Worm (Caenorhabditis elegans) whole organism, midembryonic: ENCODE results near the gene H14N18.2.

Source experiments
- T22C8.4 ChIP-seq: fragments of 200-800 bp; sonication (Bioruptor generic); IDR thresholded peaks from 2 replicates; pipeline ENCODE4 v1.3.6; 2022; ENCODE audit warnings: missing genetic modification characterization, missing compliant biosample characterization
- cog-1 ChIP-seq: sonication (generic microtip); optimal IDR thresholded peaks from 2 replicates; lab custom pipeline; 2016; ENCODE audit warnings: missing genetic modification characterization, missing compliant biosample characterization
- flt-1 ChIP-seq: fragments of 200-800 bp; sonication (Bioruptor generic); IDR thresholded peaks from 2 replicates; pipeline ENCODE4 v1.3.6; 2022; ENCODE audit warnings: missing genetic modification characterization, missing compliant biosample characterization
- klf-2 ChIP-seq: fragments of 200-800 bp; sonication (Bioruptor generic); conservative IDR thresholded peaks from 2 replicates; pipeline ENCODE4 v1.3.6; 2022; ENCODE audit warnings: missing genetic modification reagents, missing genetic modification characterization, missing compliant biosample characterization
- med-1 ChIP-seq: sonication (generic microtip); optimal IDR thresholded peaks from 2 replicates; lab custom pipeline; 2017; ENCODE audit warnings: missing genetic modification characterization, mild to moderate bottlenecking, missing compliant biosample characterization, antibody characterized with exemption, missing genetic modification reagents; ENCODE audit not compliant: insufficient read depth
- ref-1 ChIP-seq: fragments of 200-800 bp; sonication (Bioruptor generic); conservative IDR thresholded peaks from 2 replicates; pipeline ENCODE4 v1.3.6; 2022; ENCODE audit warnings: missing genetic modification reagents, missing genetic modification characterization, missing compliant biosample characterization
- tab-1 ChIP-seq: fragments of 200-800 bp; sonication (Bioruptor generic); IDR thresholded peaks from 2 replicates; pipeline ENCODE4 v1.3.6; 2022; ENCODE audit warnings: missing genetic modification characterization, missing compliant biosample characterization
- ztf-23 ChIP-seq: fragments of 200-800 bp; sonication (Bioruptor generic); IDR thresholded peaks from 2 replicates; pipeline ENCODE4 v1.3.6; 2022; ENCODE audit warnings: missing genetic modification reagents, missing genetic modification characterization, missing compliant biosample characterization
- ztf-29 ChIP-seq: fragments of 200-800 bp; sonication (Bioruptor generic); IDR thresholded peaks from 2 replicates; pipeline ENCODE4 v1.3.6; 2022; ENCODE audit warnings: missing genetic modification reagents, missing genetic modification characterization, missing compliant biosample characterization

H14N18.2 gene

ce11 chrV:8943963-8944362, 11.5 kb downstream of the H14N18.2 start, which contains the start of gene T19A5.3:
T19A5.3 (minus strand) TSS chrV:8944063.
- TF ChIP-seq T22C8.4 (GFP tag; lab: Robert Waterston, UW): no peak
- no peak for TF ChIP-seq ref-1 (GFP tag; lab: Robert Waterston, UW)
- TF ChIP-seq klf-2 (GFP tag; lab: Robert Waterston, UW): no peak
- TF ChIP-seq med-1: no peak
- no peak for TF ChIP-seq flt-1 (GFP tag; lab: Robert Waterston, UW)
- no peak for TF ChIP-seq ztf-29
- TF ChIP-seq ztf-23 (GFP tag; lab: Robert Waterston, UW): no peak
- TF ChIP-seq cog-1 (tag; lab: Kevin White, UChicago): no peak
- TF ChIP-seq tab-1 (GFP tag; lab: Robert Waterston, UW): no peak

- TF ChIP-seq med-1: no peak
- no peak for TF ChIP-seq T22C8.4 (GFP tag; lab: Robert Waterston, UW)
- TF ChIP-seq flt-1 (GFP tag; lab: Robert Waterston, UW): no peak
Measured at ce11 chrV:8944481-8944880, 12.1 kb downstream of the H14N18.2 start.

- TF ChIP-seq ztf-29: no peak
- no peak for TF ChIP-seq klf-2 (GFP tag; lab: Robert Waterston, UW)
- no peak for TF ChIP-seq ztf-23 (GFP tag; lab: Robert Waterston, UW)
- TF ChIP-seq cog-1 (tag; lab: Kevin White, UChicago): no peak
- TF ChIP-seq ref-1 (GFP tag; lab: Robert Waterston, UW): no peak
- no peak for TF ChIP-seq med-1
- no peak for TF ChIP-seq T22C8.4 (GFP tag; lab: Robert Waterston, UW)
- no peak for TF ChIP-seq tab-1 (GFP tag; lab: Robert Waterston, UW)
- no peak for TF ChIP-seq flt-1 (GFP tag; lab: Robert Waterston, UW)
Measured at ce11 chrV:8946142-8946541, 13.7 kb downstream of the H14N18.2 start.

- no peak for TF ChIP-seq klf-2 (GFP tag; lab: Robert Waterston, UW)
- TF ChIP-seq flt-1 (GFP tag; lab: Robert Waterston, UW): no peak
- TF ChIP-seq med-1: no peak
- TF ChIP-seq tab-1 (GFP tag; lab: Robert Waterston, UW): no peak
- TF ChIP-seq cog-1 (tag; lab: Kevin White, UChicago): no peak
- no peak for TF ChIP-seq ztf-23 (GFP tag; lab: Robert Waterston, UW)
- TF ChIP-seq T22C8.4 (GFP tag; lab: Robert Waterston, UW): no peak
- no peak for TF ChIP-seq ref-1 (GFP tag; lab: Robert Waterston, UW)
- TF ChIP-seq ztf-29: no peak
Measured at ce11 chrV:8947499-8947898, 15.1 kb downstream of the H14N18.2 start, which contains the start of gene gck-1. gck-1 (plus strand) TSS chrV:8947799.

- no peak for TF ChIP-seq ztf-29
- no peak for TF ChIP-seq ref-1 (GFP tag; lab: Robert Waterston, UW)
- no peak for TF ChIP-seq flt-1 (GFP tag; lab: Robert Waterston, UW)
- TF ChIP-seq cog-1 (tag; lab: Kevin White, UChicago): no peak
- TF ChIP-seq T22C8.4 (GFP tag; lab: Robert Waterston, UW): no peak
- TF ChIP-seq klf-2 (GFP tag; lab: Robert Waterston, UW): no peak
Measured at ce11 chrV:8948365-8948764, 15.9 kb downstream of the H14N18.2 start.

- TF ChIP-seq T22C8.4 (GFP tag; lab: Robert Waterston, UW): no peak
- no peak for TF ChIP-seq tab-1 (GFP tag; lab: Robert Waterston, UW)
- no peak for TF ChIP-seq ztf-29
- TF ChIP-seq flt-1 (GFP tag; lab: Robert Waterston, UW): no peak
- no peak for TF ChIP-seq ref-1 (GFP tag; lab: Robert Waterston, UW)
- no peak for TF ChIP-seq cog-1 (tag; lab: Kevin White, UChicago)
- TF ChIP-seq ztf-23 (GFP tag; lab: Robert Waterston, UW): no peak
- no peak for TF ChIP-seq klf-2 (GFP tag; lab: Robert Waterston, UW)
- no peak for TF ChIP-seq med-1
Measured at ce11 chrV:8948996-8949395, 16.6 kb downstream of the H14N18.2 start.

- TF ChIP-seq T22C8.4 (GFP tag; lab: Robert Waterston, UW): no peak
- TF ChIP-seq ref-1 (GFP tag; lab: Robert Waterston, UW): no peak
- TF ChIP-seq tab-1 (GFP tag; lab: Robert Waterston, UW): no peak
- TF ChIP-seq klf-2 (GFP tag; lab: Robert Waterston, UW): no peak
- TF ChIP-seq ztf-29: no peak
- no peak for TF ChIP-seq flt-1 (GFP tag; lab: Robert Waterston, UW)
- no peak for TF ChIP-seq cog-1 (tag; lab: Kevin White, UChicago)
- TF ChIP-seq ztf-23 (GFP tag; lab: Robert Waterston, UW): no peak
- no peak for TF ChIP-seq med-1
Measured at ce11 chrV:8949873-8950272, 17.5 kb downstream of the H14N18.2 start.

- TF ChIP-seq T22C8.4 (GFP tag; lab: Robert Waterston, UW) (0 out of 2 replicates have a peak, but pooled peaks have one; percentile 12), med-1 (no peak), ztf-29 (peak; percentile 69; the same call in 1 of the 2 replicates)
Measured at ce11 chrV:8956387-8957095, 24.1 kb downstream of the H14N18.2 start, which contains the start of gene ttc-17. ttc-17 (plus strand) TSS chrV:8957045.

ce11 chrV:8964055-8964758, 31.8 kb downstream of the H14N18.2 start, which contains the start of gene nhr-44:
nhr-44 (minus strand) TSS chrV:8964105.
- TF ChIP-seq ztf-29 (no peak), klf-2 (GFP tag; lab: Robert Waterston, UW) (no peak), flt-1 (GFP tag; lab: Robert Waterston, UW) (no peak), ref-1 (GFP tag; lab: Robert Waterston, UW) (no peak), tab-1 (GFP tag; lab: Robert Waterston, UW) (no peak), ztf-23 (GFP tag; lab: Robert Waterston, UW) (no peak), T22C8.4 (GFP tag; lab: Robert Waterston, UW) (no peak), med-1 (no peak), cog-1 (tag; lab: Kevin White, UChicago) (no peak)
